Fruit fly (Drosophila melanogaster): ENCODE measurements around the gene CG7884.
A peak's percentile ranks its signal among the peaks of the same experiment; 100 is the strongest.

CG7884 gene

DNA sequence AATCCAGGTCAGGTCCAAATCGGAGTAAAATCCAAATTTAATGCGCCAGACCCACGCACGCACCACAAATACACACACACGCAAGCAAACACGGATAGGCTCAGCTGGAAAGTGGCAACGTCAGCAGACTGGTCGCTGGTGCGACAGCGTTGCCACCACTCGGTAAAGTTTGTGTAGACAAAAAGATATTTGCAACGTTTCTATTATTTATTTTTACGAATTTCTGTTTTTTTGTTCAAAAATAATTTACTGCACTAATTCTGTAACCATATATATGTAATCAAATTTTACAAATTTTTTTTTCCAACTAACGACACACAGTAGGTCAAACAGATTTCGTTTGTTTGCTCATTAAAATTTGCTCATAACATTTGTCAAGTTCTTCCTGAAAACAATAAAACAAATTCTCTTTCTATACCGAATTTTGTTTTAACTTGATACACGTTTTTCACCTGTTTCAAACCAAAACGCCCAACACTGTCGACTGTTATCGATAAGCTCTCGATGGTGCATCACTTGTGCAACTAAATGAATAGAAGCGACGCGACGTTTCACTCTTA lies 40.6 kb upstream of the CG7884 start, which contains the start of the genes CG7556 and CG7453 (continued):
- TF ChIP-seq CG10274 (GFP tag; optimal IDR thresholded peaks at IDR 0.05) = peak; percentile 17
- TF ChIP-seq CG17829 (tag; optimal IDR thresholded peaks at IDR 0.05) = peak; percentile 65
- peak; percentile 53 for TF ChIP-seq vfl (GFP tag; optimal IDR thresholded peaks at IDR 0.05)
- TF ChIP-seq tna (GFP tag; IDR thresholded peaks at IDR 0.05; ENCODE audit: partially characterized antibody) = no peak
- no peak for TF ChIP-seq hth (optimal IDR thresholded peaks at IDR 0.05)
- TF ChIP-seq CG15514 (GFP tag; optimal IDR thresholded peaks at IDR 0.05) = peak; percentile 65
- peak; percentile 45 for TF ChIP-seq Jarid2 (GFP tag; optimal IDR thresholded peaks at IDR 0.05)
- no peak for TF ChIP-seq CG6813 (GFP tag; optimal IDR thresholded peaks at IDR 0.05)
- TF ChIP-seq nmo (GFP tag; optimal IDR thresholded peaks at IDR 0.05) = peak; percentile 80
- TF ChIP-seq klu (GFP tag; IDR thresholded peaks at IDR 0.05) = no peak; the same call in 1 of the 2 replicates
- peak; percentile 53 for TF ChIP-seq CG13296 (GFP tag; optimal IDR thresholded peaks at IDR 0.05)
- peak; percentile 71 for TF ChIP-seq Sox102F (GFP tag; optimal IDR thresholded peaks at IDR 0.05)
- peak; percentile 65 for TF ChIP-seq vvl (GFP tag; IDR thresholded peaks at IDR 0.05)
- peak; percentile 82 for TF ChIP-seq tx (GFP tag; optimal IDR thresholded peaks at IDR 0.05)
- no peak for TF ChIP-seq Stat92E (GFP tag; optimal IDR thresholded peaks at IDR 0.05)
- TF ChIP-seq Ptx1 (GFP tag; IDR thresholded peaks at IDR 0.05) = peak; percentile 73
- TF ChIP-seq wek (GFP tag; optimal IDR thresholded peaks at IDR 0.05) = peak; percentile 10
- TF ChIP-seq repo (GFP tag; optimal IDR thresholded peaks at IDR 0.05) = peak; percentile 55
- TF ChIP-seq jigr1 (GFP tag; IDR thresholded peaks at IDR 0.05) = no peak
- TF ChIP-seq dysf (GFP tag; IDR thresholded peaks at IDR 0.05) = peak; percentile 76
- peak; percentile 75 for TF ChIP-seq jumu (GFP tag; optimal IDR thresholded peaks at IDR 0.05)
- TF ChIP-seq otp (GFP tag; IDR thresholded peaks at IDR 0.05) = no peak
- TF ChIP-seq croc (GFP tag; conservative IDR thresholded peaks at IDR 0.05) = peak; percentile 56; the same call in 2 of the 3 replicates
- peak; percentile 65 for TF ChIP-seq trem (tag; optimal IDR thresholded peaks at IDR 0.05)
- TF ChIP-seq HmgZ (tag; optimal IDR thresholded peaks at IDR 0.05) = peak; percentile 57
- no peak for TF ChIP-seq Hr78 (GFP tag; optimal IDR thresholded peaks at IDR 0.05)
- no peak for TF ChIP-seq HLHmδ (GFP tag; optimal IDR thresholded peaks at IDR 0.05)
- TF ChIP-seq shn (GFP tag; optimal IDR thresholded peaks at IDR 0.05) = peak; percentile 82
- peak; percentile 57 for TF ChIP-seq H2.0 (GFP tag; IDR thresholded peaks at IDR 0.05)
- peak; percentile 68 for TF ChIP-seq CG9876 (GFP tag; optimal IDR thresholded peaks at IDR 0.05)
- no peak for TF ChIP-seq CG3726 (GFP tag; IDR thresholded peaks at IDR 0.05)
- peak; percentile 96 for TF ChIP-seq sens (GFP tag)
- TF ChIP-seq CG10959 (GFP tag; IDR thresholded peaks at IDR 0.05) = no peak
- TF ChIP-seq CG34224 (GFP tag; IDR thresholded peaks at IDR 0.05; ENCODE audit: partially characterized antibody) = no peak

DNA sequence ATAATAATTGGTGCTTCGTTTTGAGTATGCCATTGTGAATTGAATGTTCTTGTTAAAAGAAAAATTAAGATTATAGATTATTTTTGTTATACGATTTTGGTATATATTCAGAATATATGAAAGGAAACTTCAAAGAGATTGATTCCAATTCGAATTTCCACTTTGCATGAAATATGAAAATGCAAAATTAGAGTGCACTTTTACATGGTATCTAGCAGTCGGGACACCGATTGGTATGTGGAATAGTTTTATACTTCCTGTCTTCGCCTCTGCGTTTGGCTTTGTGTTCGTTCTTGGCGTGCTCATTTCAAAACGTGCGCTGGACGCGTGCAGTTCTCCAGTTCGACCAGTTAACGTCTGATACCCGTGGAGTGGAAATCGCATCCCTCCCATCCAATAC lies 37.3 kb upstream of the CG7884 start, which contains the start of gene CG33253:
Gene CG33253 (plus strand): TSS at position 301 of the 400 bp plus-strand sequence.
- no peak for TF ChIP-seq Hey (tag; optimal IDR thresholded peaks at IDR 0.05)
- no peak for TF ChIP-seq Atf3 (GFP tag; optimal IDR thresholded peaks at IDR 0.05)
- peak; percentile 45; the same call in 1 of the 3 replicates for TF ChIP-seq CG17361 (GFP tag; IDR thresholded peaks at IDR 0.05)
- no peak for TF ChIP-seq gsb (GFP tag; IDR thresholded peaks at IDR 0.05)
- TF ChIP-seq lola (GFP tag; optimal IDR thresholded peaks at IDR 0.05) = peak in 1 of 3 experiments; percentile 17
- TF ChIP-seq sim (GFP tag; IDR thresholded peaks at IDR 0.05) = no peak
- no peak for TF ChIP-seq fd64A (GFP tag; optimal IDR thresholded peaks at IDR 0.05)
- TF ChIP-seq cg (GFP tag; optimal IDR thresholded peaks at IDR 0.05) = no peak
- TF ChIP-seq D19B (GFP tag; optimal IDR thresholded peaks at IDR 0.05) = peak; percentile 27
- TF ChIP-seq Doc2 (GFP tag; IDR thresholded peaks at IDR 0.05) = no peak
- no peak for TF ChIP-seq dysf (GFP tag; IDR thresholded peaks at IDR 0.05)
- TF ChIP-seq gem (tag; optimal IDR thresholded peaks at IDR 0.05) = peak; percentile 17
- no peak for TF ChIP-seq E2f1 (GFP tag; IDR thresholded peaks at IDR 0.05)
- TF ChIP-seq pan (optimal IDR thresholded peaks at IDR 0.05) = peak in 1 of 2 experiments; percentile 33
- TF ChIP-seq pan (GFP tag; optimal IDR thresholded peaks at IDR 0.05 in 1 of 2, IDR thresholded peaks at IDR 0.05 in 1 of 2) = peak in 1 of 2 experiments; percentile 9
- TF ChIP-seq Nf-YA (GFP tag; IDR thresholded peaks at IDR 0.05) = no peak
- TF ChIP-seq CG17829 (tag; optimal IDR thresholded peaks at IDR 0.05) = peak; percentile 2
- no peak for TF ChIP-seq twi (tag; optimal IDR thresholded peaks at IDR 0.05)
- TF ChIP-seq CG17359 (tag; optimal IDR thresholded peaks at IDR 0.05) = no peak
- TF ChIP-seq CG8478 (optimal IDR thresholded peaks at IDR 0.05) = no peak

Data from whole organism, embryonic.